Worm (Caenorhabditis elegans): ENCODE measurements around the gene F25D1.5.

Gene F25D1.5

DNA sequence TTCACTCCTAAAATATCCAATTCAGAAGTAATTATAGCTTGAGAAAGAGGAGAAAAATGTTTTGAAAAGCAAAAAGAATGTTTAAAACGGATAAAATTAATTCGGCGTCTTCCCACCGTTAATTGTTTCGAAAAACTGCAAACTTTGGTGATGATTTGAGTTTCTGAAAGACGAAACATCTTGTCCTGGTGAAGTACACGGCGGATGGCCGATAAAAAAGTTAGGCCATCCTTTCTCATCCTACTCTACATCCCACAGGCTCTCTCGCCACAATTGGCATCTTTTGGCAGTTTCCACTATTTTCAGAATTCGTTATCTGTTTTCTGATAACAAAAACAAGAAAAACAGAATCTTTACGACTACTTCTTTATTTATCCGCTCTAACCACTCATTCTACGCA is 20.7 kb downstream of the F25D1.5 start, which contains the start of the genes C35A5.8 and hda-11:
Gene C35A5.8, minus strand, starts transcription at position 7 of the 400 bp plus-strand sequence.
Gene hda-11, plus strand, starts transcription at position 283 of the 400 bp plus-strand sequence.
- no peak for TF ChIP-seq unc-62 (GFP tag; optimal IDR thresholded peaks at IDR 0.05)

DNA sequence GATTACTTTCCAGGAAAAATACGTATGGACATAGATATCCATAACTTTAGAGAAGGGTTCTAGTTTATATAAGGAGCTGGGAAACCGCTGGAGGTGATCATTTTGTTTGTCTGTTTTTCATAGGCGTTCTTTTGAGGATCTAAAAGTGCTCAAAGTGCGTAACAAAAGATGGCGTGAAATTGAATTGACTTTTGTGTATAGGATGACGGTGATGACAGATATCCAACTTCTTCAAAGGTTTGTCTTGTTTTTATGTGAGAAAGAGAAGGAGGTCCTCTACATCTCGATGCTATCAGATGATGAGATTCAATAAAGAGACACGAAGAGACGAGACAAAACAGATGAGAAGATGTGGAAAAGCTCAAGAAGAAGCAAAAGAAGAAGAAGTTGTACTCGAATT is 29.9 kb downstream of the F25D1.5 start:
- TF ChIP-seq unc-62 (GFP tag; optimal IDR thresholded peaks at IDR 0.05): no peak

DNA sequence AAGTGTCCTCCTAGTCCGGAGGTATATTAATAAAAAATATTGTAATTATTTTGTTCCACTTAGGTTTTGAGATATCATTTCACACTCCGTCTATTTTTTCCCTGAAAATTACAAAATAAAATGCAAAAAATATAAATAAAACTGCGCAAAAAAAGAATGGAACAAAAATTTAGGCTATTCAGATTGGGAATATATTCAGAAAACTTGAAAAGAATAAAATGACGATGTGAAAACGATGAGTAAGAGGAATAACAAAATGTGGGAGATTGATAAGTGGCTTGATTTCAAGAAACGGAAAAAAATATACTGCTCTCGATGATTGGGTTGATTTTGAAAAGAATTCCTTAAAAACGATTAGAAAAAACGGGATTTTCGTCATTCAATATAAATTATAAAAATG is 32.3 kb downstream of the F25D1.5 start, which contains the start of gene dmsr-8:
Gene dmsr-8, minus strand, starts transcription at position 101 of the 400 bp plus-strand sequence.
- TF ChIP-seq unc-62 (GFP tag; optimal IDR thresholded peaks at IDR 0.05): no peak

DNA sequence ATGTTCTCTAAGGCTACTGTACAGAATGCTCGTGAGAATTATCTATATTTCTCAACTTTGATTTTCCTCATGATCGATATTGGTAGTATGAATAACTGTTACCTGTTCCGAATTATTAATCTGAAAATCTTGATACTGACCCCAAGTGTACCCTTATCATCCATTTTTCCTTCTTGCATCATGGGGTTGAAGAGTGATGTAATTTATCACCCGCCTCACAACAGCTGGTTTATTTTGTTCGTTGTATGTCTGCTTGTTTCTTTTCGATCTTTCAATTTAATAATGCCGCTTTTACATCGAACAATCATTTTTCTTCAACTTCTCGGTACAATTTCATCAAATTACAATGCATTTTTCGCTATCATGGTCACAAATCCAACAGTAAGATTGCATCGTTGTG is 37.7 kb downstream of the F25D1.5 start, which contains the start of gene C35A5.6:
Gene C35A5.6, plus strand, starts transcription at position 283 of the 400 bp plus-strand sequence.
- no peak for TF ChIP-seq unc-62 (GFP tag; optimal IDR thresholded peaks at IDR 0.05)

DNA sequence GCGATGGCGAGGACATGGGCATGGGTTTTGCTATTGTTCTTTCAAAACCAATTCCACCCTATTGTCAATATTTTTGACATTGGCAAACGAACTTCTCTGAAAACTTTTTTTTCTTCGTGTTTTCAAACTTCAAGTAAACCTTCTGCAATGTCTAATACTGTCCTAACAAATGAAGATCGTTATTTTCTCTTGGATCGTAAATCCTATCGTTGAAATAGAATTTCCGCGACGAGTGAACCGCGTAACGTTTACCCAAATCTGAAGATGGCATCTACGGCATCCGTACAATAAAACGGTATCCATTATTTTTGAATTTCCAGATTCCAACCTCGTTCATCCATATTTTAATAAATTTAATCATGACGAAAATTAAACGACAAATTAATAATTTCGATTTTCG is 41.0 kb downstream of the F25D1.5 start, which contains the start of gene C35A5.5:
Gene C35A5.5, plus strand, starts transcription at position 301 of the 400 bp plus-strand sequence.
- no peak for TF ChIP-seq unc-62 (GFP tag; optimal IDR thresholded peaks at IDR 0.05)

DNA sequence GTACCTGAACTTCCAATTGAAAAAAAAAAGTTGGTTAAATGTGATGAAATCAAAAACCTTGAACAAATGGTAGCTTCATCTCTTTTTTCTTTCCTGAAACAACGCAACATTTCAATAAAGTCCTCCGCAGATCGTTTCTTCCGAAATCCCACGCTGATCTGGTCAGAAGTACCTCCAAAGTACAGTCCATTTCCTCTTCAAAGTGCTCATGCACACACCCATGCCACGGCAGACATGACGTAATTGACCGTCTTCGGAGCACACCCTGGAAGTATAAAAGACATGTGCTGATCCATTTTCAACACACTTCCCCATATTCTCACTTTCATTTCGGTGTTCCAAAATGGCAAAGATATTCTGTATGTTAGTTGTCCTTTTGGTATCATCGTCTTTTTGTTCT is 42.7 kb downstream of the F25D1.5 start, which contains the start of gene C35A5.10:
Gene C35A5.10, plus strand, starts transcription at position 301 of the 400 bp plus-strand sequence.
- TF ChIP-seq unc-62 (GFP tag; optimal IDR thresholded peaks at IDR 0.05): no peak

DNA sequence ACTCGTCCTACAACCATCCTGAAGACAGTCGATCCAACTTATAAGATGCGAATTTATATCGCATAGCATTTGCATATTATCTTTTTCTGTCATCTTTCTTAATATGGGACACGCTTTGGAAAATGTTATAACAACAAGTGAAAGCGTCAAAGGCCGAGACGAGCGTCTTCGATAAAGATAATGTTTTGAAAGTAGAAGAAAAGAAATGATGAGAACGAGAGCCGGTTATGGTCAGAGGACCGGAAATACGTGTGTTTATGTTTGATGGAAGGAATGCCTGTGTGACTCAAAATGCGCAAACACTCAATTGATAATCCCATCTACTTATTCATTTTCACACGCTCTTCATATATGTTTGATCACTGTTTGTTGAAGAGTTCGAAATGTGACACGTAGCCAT is 43.6 kb downstream of the F25D1.5 start, which contains the start of gene C35A5.11:
Gene C35A5.11, minus strand, starts transcription at position 101 of the 400 bp plus-strand sequence.
- TF ChIP-seq unc-62 (GFP tag; optimal IDR thresholded peaks at IDR 0.05): no peak

DNA sequence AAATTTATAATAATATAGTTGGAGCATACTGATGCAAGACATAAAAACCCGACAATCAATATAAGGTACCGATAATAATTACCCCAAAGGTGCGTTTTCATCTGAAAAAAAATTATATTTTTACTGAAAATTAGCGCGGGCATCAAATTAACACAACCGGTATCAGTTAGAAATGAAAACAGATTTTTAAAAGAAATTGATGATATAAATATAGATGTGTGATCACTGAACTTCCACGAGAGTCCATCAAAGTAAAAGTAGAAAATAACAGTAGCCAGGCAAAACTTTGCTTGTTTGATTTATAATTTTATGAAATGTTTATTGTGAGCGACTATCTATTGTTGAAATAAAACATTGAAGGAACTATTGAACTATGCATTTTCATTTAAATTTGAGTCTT is 45.3 kb downstream of the F25D1.5 start, which contains the start of gene C35A5.3:
Gene C35A5.3, minus strand, starts transcription at position 101 of the 400 bp plus-strand sequence.
- no peak for TF ChIP-seq unc-62 (GFP tag; optimal IDR thresholded peaks at IDR 0.05)

DNA sequence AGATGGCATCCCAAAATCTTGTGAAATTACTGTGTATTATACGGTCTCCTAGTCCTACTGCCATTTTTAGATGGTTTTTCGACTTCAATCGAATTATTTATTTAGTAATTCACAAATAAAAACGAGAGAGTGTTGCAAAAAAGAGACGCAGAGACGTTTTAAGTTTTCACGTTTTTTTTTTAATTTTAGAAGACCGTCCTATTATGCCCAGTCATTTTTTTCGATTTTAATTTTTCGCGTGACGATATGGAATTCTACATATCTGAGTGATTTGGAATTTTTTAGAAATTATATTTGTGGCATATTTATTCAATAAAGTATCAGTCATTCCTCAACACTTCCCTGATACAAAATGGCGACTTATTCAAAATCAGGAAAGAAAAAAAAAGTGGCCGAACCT is 49.9 kb downstream of the F25D1.5 start, which contains the start of gene C35A5.4:
Gene C35A5.4, plus strand, starts transcription at position 301 of the 400 bp plus-strand sequence.
- TF ChIP-seq unc-62 (GFP tag; optimal IDR thresholded peaks at IDR 0.05): no peak

Measured in whole organism, dauer.